Worm (Caenorhabditis elegans): Measurements from ENCODE around the gene col-8.

col-8 gene

DNA sequence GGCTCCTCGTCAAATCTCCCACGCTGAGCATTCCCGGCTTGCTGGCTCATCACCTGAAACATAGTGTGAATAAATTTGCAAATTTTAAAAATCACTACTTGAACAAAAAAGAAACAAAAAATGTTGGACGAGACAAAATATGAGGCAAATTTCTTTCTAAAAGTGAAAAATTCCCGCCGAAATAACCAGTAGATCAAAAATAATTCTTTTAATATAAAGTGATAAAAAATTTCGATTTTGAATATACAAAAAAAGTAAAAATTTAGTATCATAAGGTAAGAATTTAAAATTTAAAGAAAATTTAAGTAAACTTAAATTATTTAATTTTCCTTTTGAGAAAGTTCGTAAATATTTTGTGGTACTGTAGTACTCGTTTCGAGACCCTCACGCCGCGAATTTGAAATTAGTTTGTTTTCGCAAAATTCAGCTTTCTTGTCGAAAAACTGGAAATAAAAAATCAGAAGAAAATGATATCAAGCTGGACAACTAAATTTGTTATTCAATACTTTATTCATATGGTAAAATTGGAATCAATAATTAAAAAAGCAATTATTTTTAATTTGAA lies 40.2 kb upstream of the col-8 start, which contains the start of gene egg-2:
egg-2 (minus strand) TSS at position 53 of the 565 bp plus-strand sequence.
- TF ChIP-seq F33H1.4 (GFP tag; IDR thresholded peaks at IDR 0.05) (peak; percentile 79), madf-10 (tag; optimal IDR thresholded peaks at IDR 0.05) (no peak), F37B4.10 (GFP tag; IDR thresholded peaks at IDR 0.05) (no peak), sea-2 (GFP tag; IDR thresholded peaks at IDR 0.05) (no peak), F22D6.2 (tag; optimal IDR thresholded peaks at IDR 0.05) (no peak), egl-44 (GFP tag; IDR thresholded peaks at IDR 0.05) (no peak), hmg-1.2 (GFP tag; IDR thresholded peaks at IDR 0.05) (peak; percentile 16; the same call in 1 of the 2 replicates), lin-35 (GFP tag; optimal IDR thresholded peaks at IDR 0.05) (no peak), F23B12.7 (tag; optimal IDR thresholded peaks at IDR 0.05; ENCODE audit: insufficient read depth) (no peak), lir-1 (GFP tag; conservative IDR thresholded peaks at IDR 0.05) (no peak), attf-5 (GFP tag; optimal IDR thresholded peaks at IDR 0.05) (no peak), ceh-58 (GFP tag; IDR thresholded peaks at IDR 0.05) (no peak), tlf-1 (GFP tag; optimal IDR thresholded peaks at IDR 0.05) (no peak), nhr-90 (tag; optimal IDR thresholded peaks at IDR 0.05) (no peak), unc-130 (GFP tag; optimal IDR thresholded peaks at IDR 0.05) (no peak), lin-26 (GFP tag; IDR thresholded peaks at IDR 0.05) (no peak), D2030.7 (GFP tag; IDR thresholded peaks at IDR 0.05) (peak; percentile 17; the same call in 1 of the 2 replicates), sptf-2 (GFP tag; optimal IDR thresholded peaks at IDR 0.05) (no peak), efl-1 (GFP tag; optimal IDR thresholded peaks at IDR 0.05) (peak; percentile 69), F55B11.4 (tag; optimal IDR thresholded peaks at IDR 0.05; ENCODE audit: borderline replicate concordance, insufficient read depth) (no peak), ceh-79 (tag; optimal IDR thresholded peaks at IDR 0.05) (no peak), xnd-1 (tag; optimal IDR thresholded peaks at IDR 0.05) (peak; percentile 39), F57C9.4 (tag; optimal IDR thresholded peaks at IDR 0.05) (no peak), mcd-1 (GFP tag; IDR thresholded peaks at IDR 0.05) (no peak), mes-4 (tag; optimal IDR thresholded peaks at IDR 0.05) (no peak), lin-54 (GFP tag; optimal IDR thresholded peaks at IDR 0.05) (peak; percentile 55), ceh-91 (GFP tag; IDR thresholded peaks at IDR 0.05) (peak; percentile 46), lag-1 (GFP tag; IDR thresholded peaks at IDR 0.05) (no peak), akir-1 (GFP tag; optimal IDR thresholded peaks at IDR 0.05) (no peak), hrde-1 (tag; optimal IDR thresholded peaks at IDR 0.05; ENCODE audit: borderline replicate concordance) (no peak), sdz-38 (tag; optimal IDR thresholded peaks at IDR 0.05) (no peak), let-607 (tag; optimal IDR thresholded peaks at IDR 0.05) (no peak), bed-1 (GFP tag; IDR thresholded peaks at IDR 0.05) (no peak), pha-4 (tag; optimal IDR thresholded peaks at IDR 0.05) (no peak), gei-17 (GFP tag; optimal IDR thresholded peaks at IDR 0.05) (no peak), F10E7.11 (tag; optimal IDR thresholded peaks at IDR 0.05) (no peak), cebp-2 (GFP tag; IDR thresholded peaks at IDR 0.05) (no peak), madf-6 (GFP tag; IDR thresholded peaks at IDR 0.05) (peak; percentile 77), hlh-26 (GFP tag; conservative IDR thresholded peaks at IDR 0.05) (no peak), Y67H2A.10 (GFP tag; conservative IDR thresholded peaks at IDR 0.05) (no peak), nhr-80 (tag; optimal IDR thresholded peaks at IDR 0.05) (no peak), T26A5.8 (tag; optimal IDR thresholded peaks at IDR 0.05) (no peak), hlh-12 (tag; optimal IDR thresholded peaks at IDR 0.05) (no peak), F52B5.7 (tag; optimal IDR thresholded peaks at IDR 0.05) (no peak), B0019.2 (GFP tag; conservative IDR thresholded peaks at IDR 0.05) (no peak), nfyb-1 (GFP tag; IDR thresholded peaks at IDR 0.05) (no peak), Y95B8A.8 (GFP tag; IDR thresholded peaks at IDR 0.05) (no peak), Y53G8AR.9 (GFP tag; conservative IDR thresholded peaks at IDR 0.05) (no peak), egl-18 (GFP tag; IDR thresholded peaks at IDR 0.05) (no peak)

All from whole organism, young adult.